Worm (Caenorhabditis elegans) whole organism, L4 larva: ENCODE measurements around the gene nhr-120.

ENCODE experiments used
- ama-1 ChIP-seq: fragments of 150-350 bp; optimal IDR thresholded peaks from 2 replicates; lab custom pipeline; 2014; ENCODE audit warnings: inconsistent platforms, mixed read lengths
- lin-29 ChIP-seq: fragments of 200-800 bp; sonication (Bioruptor generic); IDR thresholded peaks from 2 replicates; pipeline ENCODE4 v1.3.6; 2022; ENCODE audit warnings: missing genetic modification reagents, missing genetic modification characterization, missing compliant biosample characterization
- lir-3 ChIP-seq: sonication (generic microtip); optimal IDR thresholded peaks from 2 replicates; lab custom pipeline; 2016; ENCODE audit warnings: mild to moderate bottlenecking, missing genetic modification characterization, missing compliant biosample characterization
- nhr-48 ChIP-seq: sonication (generic microtip); optimal IDR thresholded peaks from 2 replicates; lab custom pipeline; 2016; ENCODE audit warnings: mild to moderate bottlenecking, missing genetic modification characterization, missing compliant biosample characterization
- nhr-6 ChIP-seq: fragments of 150-350 bp; optimal IDR thresholded peaks from 2 replicates; lab custom pipeline; 2014; ENCODE audit warnings: missing biosample characterization, missing genetic modification characterization
- nhr-76 ChIP-seq: fragments of 150-350 bp; optimal IDR thresholded peaks from 2 replicates; lab custom pipeline; 2014; ENCODE audit warnings: missing biosample characterization, missing genetic modification characterization
- pha-4 ChIP-seq, 2 experiments: fragments of 150-350 bp in 1 of 2; fragments of 200-800 bp in 1 of 2; sonication (Bioruptor generic) in 1 of 2; IDR thresholded peaks in 1 of 2; optimal IDR thresholded peaks in 1 of 2; 2 replicates each; pipeline versions ENCODE4 v1.3.6 to Lab custom; 2014 to 2022; ENCODE audit warnings: missing genetic modification characterization in 2 of 2, missing genetic modification reagents in 2 of 2, missing biosample characterization in 1 of 2, missing compliant biosample characterization in 1 of 2

DNA sequence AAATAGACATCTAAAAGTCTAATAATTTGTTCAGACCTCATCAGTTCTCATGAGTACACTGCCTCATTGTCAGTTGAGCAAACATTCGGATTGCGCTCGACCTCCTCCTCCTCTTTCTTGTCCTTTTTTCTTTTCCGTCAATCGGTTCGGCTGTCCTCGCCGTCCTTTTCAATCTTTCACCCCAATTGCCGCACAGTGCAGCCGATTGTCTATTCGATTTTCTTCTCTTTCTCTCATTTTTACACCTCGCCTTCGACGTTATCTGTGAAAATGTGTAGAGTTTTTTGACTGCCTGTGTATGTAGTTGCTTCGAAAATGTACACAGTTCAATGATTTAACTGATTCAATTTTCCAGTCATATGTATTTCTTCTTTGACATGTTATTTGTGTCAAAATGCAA is 12.8 kb upstream of the nhr-120 start:
- no peak for TF ChIP-seq nhr-76 (tag; lab: Kevin White, UChicago)
- no peak for TF ChIP-seq nhr-6 (tag; lab: Kevin White, UChicago)
- TF ChIP-seq lir-3 (tag; lab: Kevin White, UChicago) = no peak
- TF ChIP-seq lin-29 (GFP tag; lab: Robert Waterston, UW) = no peak
- no peak for TF ChIP-seq ama-1
- TF ChIP-seq pha-4 (GFP tag; IDR thresholded peaks at IDR 0.05; lab: Robert Waterston, UW) = no peak
- TF ChIP-seq pha-4 (tag; optimal IDR thresholded peaks at IDR 0.05; lab: Kevin White, UChicago) = no peak
- peak; percentile 44 for TF ChIP-seq nhr-48 (tag; lab: Kevin White, UChicago)
